Fruit fly (Drosophila melanogaster) whole organism, embryonic: ENCODE results near the gene CG15625.

Source experiments
- CG10462 ChIP-seq: fragments of 200-800 bp; sonication (Bioruptor generic); optimal IDR thresholded peaks from 2 replicates; lab custom pipeline; 2016; ENCODE audit warnings: missing biosample characterization, missing genetic modification characterization
- CG12071 ChIP-seq: fragments of 200-800 bp; sonication (Bioruptor generic); optimal IDR thresholded peaks from 3 replicates; lab custom pipeline; 2018; ENCODE audit warnings: missing biosample characterization, mild to moderate bottlenecking, missing genetic modification characterization
- CG12219 ChIP-seq: fragments of 200-800 bp; sonication (Bioruptor generic); optimal IDR thresholded peaks from 3 replicates; lab custom pipeline; 2018; ENCODE audit warnings: missing biosample characterization, mild to moderate bottlenecking, missing genetic modification characterization
- CG12299 ChIP-seq: fragments of 200-800 bp; sonication (Bioruptor generic); optimal IDR thresholded peaks from 2 replicates; lab custom pipeline; 2018; ENCODE audit warnings: missing biosample characterization, mild to moderate bottlenecking, missing genetic modification characterization
- CG14710 ChIP-seq: fragments of 200-800 bp; sonication (Bioruptor generic); optimal IDR thresholded peaks from 3 replicates; lab custom pipeline; 2019; ENCODE audit warnings: missing biosample characterization, mild to moderate bottlenecking, missing genetic modification characterization, moderate library complexity
- CG16813 ChIP-seq: fragments of 200-800 bp; sonication (Bioruptor generic); IDR thresholded peaks from 3 replicates; pipeline ENCODE4 v1.3.6; 2022; ENCODE audit warnings: missing biosample characterization, missing genetic modification characterization; ENCODE audit not compliant: partially characterized antibody
- CG17186 ChIP-seq: fragments of 200-800 bp; sonication (Bioruptor generic); optimal IDR thresholded peaks from 3 replicates; lab custom pipeline; 2017; ENCODE audit warnings: missing biosample characterization, missing genetic modification reagents, missing genetic modification characterization
- CG17829 ChIP-seq: fragments of 200-800 bp; optimal IDR thresholded peaks from 2 replicates; lab custom pipeline; 2019; ENCODE audit warnings: missing biosample characterization, mild to moderate bottlenecking, missing genetic modification characterization, moderate library complexity
- CG2116 ChIP-seq: fragments of 200-800 bp; sonication (Bioruptor generic); optimal IDR thresholded peaks from 3 replicates; lab custom pipeline; 2018; ENCODE audit warnings: missing biosample characterization, mild to moderate bottlenecking, missing genetic modification characterization
- CG2129 ChIP-seq: fragments of 200-800 bp; sonication (Bioruptor generic); IDR thresholded peaks from 2 replicates; pipeline ENCODE4 v1.3.6; 2022; ENCODE audit warnings: missing biosample characterization, missing genetic modification characterization; ENCODE audit not compliant: partially characterized antibody
- CG2889 ChIP-seq: fragments of 200-800 bp; sonication (Bioruptor generic); IDR thresholded peaks from 3 replicates; pipeline ENCODE4 v1.3.6; 2022; ENCODE audit warnings: missing biosample characterization, missing genetic modification characterization
- CG31365 ChIP-seq: fragments of 200-800 bp; sonication (Bioruptor generic); optimal IDR thresholded peaks from 2 replicates; lab custom pipeline; 2018; ENCODE audit warnings: missing biosample characterization, mild to moderate bottlenecking, missing genetic modification characterization
- CG32532 ChIP-seq: fragments of 200-800 bp; sonication (Bioruptor generic); IDR thresholded peaks from 2 replicates; pipeline ENCODE4 v1.3.6; 2022; ENCODE audit warnings: missing biosample characterization, missing genetic modification characterization
- CG34224 ChIP-seq: fragments of 200-800 bp; sonication (Bioruptor generic); IDR thresholded peaks from 3 replicates; pipeline ENCODE4 v1.3.6; 2022; ENCODE audit warnings: missing biosample characterization, missing genetic modification characterization; ENCODE audit not compliant: partially characterized antibody
- CG3726 ChIP-seq: fragments of 200-800 bp; sonication (Bioruptor generic); IDR thresholded peaks from 3 replicates; pipeline ENCODE4, ENCODE4 v1.3.6; 2022; ENCODE audit warnings: missing biosample characterization, missing genetic modification characterization
- CG7963 ChIP-seq: fragments of 200-800 bp; sonication (Bioruptor generic); IDR thresholded peaks from 3 replicates; pipeline ENCODE4 v1.3.6; 2022; ENCODE audit warnings: missing biosample characterization, missing genetic modification characterization; ENCODE audit not compliant: partially characterized antibody
- CG8944 ChIP-seq: fragments of 200-800 bp; sonication (Bioruptor generic); optimal IDR thresholded peaks from 3 replicates; lab custom pipeline; 2016; ENCODE audit warnings: missing biosample characterization, missing genetic modification characterization
- CHES-1-like ChIP-seq: fragments of 200-800 bp; sonication (Bioruptor generic); optimal IDR thresholded peaks from 2 replicates; lab custom pipeline; 2016; ENCODE audit warnings: missing biosample characterization, missing genetic modification characterization
- CkIIα-i1 ChIP-seq: fragments of 200-800 bp; sonication (Bioruptor generic); IDR thresholded peaks from 2 replicates; pipeline ENCODE4 v1.3.6; 2022; ENCODE audit warnings: missing biosample characterization, missing genetic modification characterization
- Dfd ChIP-seq, 2 experiments: fragments of >200 bp; optimal IDR thresholded peaks; 2 replicates each; lab custom pipeline; 2017; ENCODE audit warnings: missing biosample characterization in 2 of 2, missing genetic modification characterization in 2 of 2
- Ets97D ChIP-seq: fragments of 200-800 bp; sonication (Bioruptor generic); optimal IDR thresholded peaks from 3 replicates; lab custom pipeline; 2016; ENCODE audit warnings: missing biosample characterization, missing genetic modification characterization
- Mrtf ChIP-seq: fragments of 200-800 bp; sonication (Bioruptor generic); IDR thresholded peaks from 3 replicates; pipeline ENCODE4 v1.3.6; 2022; ENCODE audit warnings: missing biosample characterization, missing genetic modification characterization
- Rx ChIP-seq: fragments of 200-800 bp; sonication (Bioruptor generic); IDR thresholded peaks from 2 replicates; pipeline ENCODE4 v1.3.6; 2022; ENCODE audit warnings: missing biosample characterization, missing genetic modification characterization
- Sry-δ ChIP-seq: fragments of 200-800 bp; sonication (Bioruptor generic); optimal IDR thresholded peaks from 2 replicates; lab custom pipeline; 2016; ENCODE audit warnings: missing biosample characterization, missing genetic modification characterization
- Xrp1 ChIP-seq: fragments of 200-800 bp; sonication (Bioruptor generic); IDR thresholded peaks from 2 replicates; pipeline ENCODE4 v1.3.6; 2022; ENCODE audit warnings: missing biosample characterization, missing genetic modification characterization
- abd-A ChIP-seq: fragments of 200-800 bp; sonication (Bioruptor generic); optimal IDR thresholded peaks from 3 replicates; lab custom pipeline; 2019; ENCODE audit warnings: missing biosample characterization, mild to moderate bottlenecking, missing genetic modification characterization, moderate library complexity
- ara ChIP-seq: fragments of 200-800 bp; sonication (Bioruptor generic); IDR thresholded peaks from 2 replicates; pipeline ENCODE4 v1.3.6; 2022; ENCODE audit warnings: missing biosample characterization, missing genetic modification characterization
- bigmax ChIP-seq: fragments of 200-800 bp; sonication (Bioruptor generic); optimal IDR thresholded peaks from 2 replicates; lab custom pipeline; 2018; ENCODE audit warnings: missing biosample characterization, mild to moderate bottlenecking, missing genetic modification characterization
- br ChIP-seq: fragments of >200 bp; optimal IDR thresholded peaks from 2 replicates; lab custom pipeline; 2017
- crol ChIP-seq: fragments of 200-800 bp; sonication (Bioruptor generic); IDR thresholded peaks from 2 replicates; pipeline ENCODE4 v1.3.6; 2022; ENCODE audit warnings: missing biosample characterization, missing genetic modification characterization
- dan ChIP-seq: fragments of 200-800 bp; sonication (Bioruptor generic); IDR thresholded peaks from 2 replicates; pipeline ENCODE4 v1.3.6; 2022; ENCODE audit warnings: missing biosample characterization, missing genetic modification characterization
- dati ChIP-seq: fragments of 200-800 bp; sonication (Bioruptor generic); IDR thresholded peaks from 2 replicates; pipeline ENCODE4 v1.3.6; 2022; ENCODE audit warnings: missing biosample characterization, missing genetic modification characterization
- emc ChIP-seq: fragments of 200-800 bp; sonication (Bioruptor generic); optimal IDR thresholded peaks from 2 replicates; lab custom pipeline; 2016; ENCODE audit warnings: missing biosample characterization, missing genetic modification characterization
- gfzf ChIP-seq: fragments of 200-800 bp; sonication (Bioruptor generic); optimal IDR thresholded peaks from 2 replicates; lab custom pipeline; 2016; ENCODE audit warnings: missing biosample characterization, mild to moderate bottlenecking, missing genetic modification characterization, moderate library complexity
- gt ChIP-seq: fragments of 200-800 bp; sonication (Bioruptor generic); IDR thresholded peaks from 2 replicates; pipeline ENCODE4 v1.3.6; 2022; ENCODE audit warnings: missing biosample characterization, missing genetic modification characterization
- hbn ChIP-seq: fragments of 200-800 bp; sonication (Bioruptor generic); IDR thresholded peaks from 2 replicates; pipeline ENCODE4 v1.3.6; 2022; ENCODE audit warnings: missing biosample characterization, missing genetic modification characterization; ENCODE audit not compliant: partially characterized antibody
- nerfin-2 ChIP-seq: fragments of 200-800 bp; sonication (Bioruptor generic); IDR thresholded peaks from 2 replicates; pipeline ENCODE4 v1.3.6; 2022; ENCODE audit warnings: missing biosample characterization, missing genetic modification characterization; ENCODE audit not compliant: partially characterized antibody
- odd ChIP-seq: fragments of 200-800 bp; sonication (Bioruptor generic); optimal IDR thresholded peaks from 2 replicates; lab custom pipeline; 2017; ENCODE audit warnings: missing biosample characterization, mild to moderate bottlenecking, missing genetic modification characterization
- sens-2 ChIP-seq: fragments of 200-800 bp; sonication (Bioruptor generic); IDR thresholded peaks from 2 replicates; pipeline ENCODE4 v1.3.6; 2022; ENCODE audit warnings: missing biosample characterization, missing genetic modification characterization
- sisA ChIP-seq: fragments of 200-800 bp; sonication (Bioruptor generic); IDR thresholded peaks from 2 replicates; pipeline ENCODE4 v1.3.6; 2022; ENCODE audit warnings: missing biosample characterization, missing genetic modification characterization
- trem ChIP-seq: fragments of 200-800 bp; optimal IDR thresholded peaks from 3 replicates; lab custom pipeline; 2019; ENCODE audit warnings: missing biosample characterization, mild to moderate bottlenecking, missing genetic modification characterization, moderate library complexity

Gene CG15625

dm6 chr2L:4883023-4883392, 6.8 kb upstream of the CG15625 start, which contains the start of the genes Cf2 and CG3008 (continued):
- peak; percentile 78 for TF ChIP-seq trem (tag; lab: Kevin White, UChicago)
- no peak for TF ChIP-seq dati (GFP tag; lab: Robert Waterston, UW)
- TF ChIP-seq CG32532 = no peak
- TF ChIP-seq CG12071 (GFP tag; lab: Kevin White, UChicago) = no peak
- no peak for TF ChIP-seq gt (GFP tag; lab: Robert Waterston, UW)
- no peak for TF ChIP-seq sisA (GFP tag; lab: Robert Waterston, UW)
- TF ChIP-seq Mrtf (GFP tag; lab: Robert Waterston, UW) = no peak
- TF ChIP-seq CG31365 (tag; lab: Kevin White, UChicago) = no peak
- TF ChIP-seq Sry-δ = peak; percentile 93
- TF ChIP-seq CG34224 (GFP tag; lab: Robert Waterston, UW) = peak; percentile 82
- TF ChIP-seq hbn (GFP tag; lab: Robert Waterston, UW) = peak; percentile 60; the same call in 1 of the 2 replicates
- TF ChIP-seq br (lab: Kevin White, UChicago) = no peak
- TF ChIP-seq CG16813 = peak; percentile 89
- peak; percentile 76 for TF ChIP-seq CG7963 (GFP tag; lab: Robert Waterston, UW)
- TF ChIP-seq sens-2 = no peak
- no peak for TF ChIP-seq CG2889 (GFP tag; lab: Robert Waterston, UW)
- TF ChIP-seq crol (GFP tag; lab: Robert Waterston, UW) = no peak
- TF ChIP-seq dan (GFP tag; lab: Robert Waterston, UW) = no peak
- TF ChIP-seq CG2129 (GFP tag; lab: Robert Waterston, UW) = peak; percentile 72
- TF ChIP-seq gfzf (GFP tag; lab: Kevin White, UChicago) = peak; percentile 21
- TF ChIP-seq Dfd (GFP tag; optimal IDR thresholded peaks at IDR 0.05; lab: Kevin White, UChicago) = no peak
- no peak for TF ChIP-seq emc (GFP tag; lab: Kevin White, UChicago)
- TF ChIP-seq abd-A = no peak

dm6 chr2L:4886132-4886531, 3.7 kb upstream of the CG15625 start:
- TF ChIP-seq CG17186 (GFP tag; lab: Kevin White, UChicago) (no peak), CG17829 (tag; lab: Kevin White, UChicago) (no peak), CHES-1-like (no peak), CG12219 (GFP tag; lab: Kevin White, UChicago) (no peak), CG3726 (GFP tag; lab: Robert Waterston, UW) (no peak), Rx (GFP tag; lab: Robert Waterston, UW) (no peak), Xrp1 (GFP tag; lab: Robert Waterston, UW) (no peak), nerfin-2 (GFP tag; lab: Robert Waterston, UW) (no peak), Ets97D (GFP tag; lab: Kevin White, UChicago) (peak; percentile 24), CG14710 (tag; lab: Kevin White, UChicago) (no peak), CG12299 (tag; lab: Kevin White, UChicago) (no peak), CG2116 (peak; percentile 67), CG10462 (no peak), CkIIα-i1 (GFP tag; lab: Robert Waterston, UW) (no peak), CG8944 (GFP tag; lab: Kevin White, UChicago) (no peak), bigmax (peak; percentile 36), ara (GFP tag; lab: Robert Waterston, UW) (no peak), odd (no peak)
